Worm (Caenorhabditis elegans) whole organism, young adult: Measurements from ENCODE around the gene M05D6.9.

ENCODE experiments used
- B0035.1 ChIP-seq: sonication (generic microtip); optimal IDR thresholded peaks from 2 replicates; lab custom pipeline; 2016; ENCODE audit warnings: missing genetic modification characterization, mild to moderate bottlenecking, missing compliant biosample characterization, missing genotype, missing genetic modification reagents
- B0261.1 ChIP-seq: sonication (generic microtip); optimal IDR thresholded peaks from 2 replicates; lab custom pipeline; 2016; ENCODE audit warnings: mild to moderate bottlenecking, missing genetic modification characterization, moderate library complexity, missing compliant biosample characterization
- B0336.3 ChIP-seq: fragments of 200-800 bp; sonication (Bioruptor generic); IDR thresholded peaks from 2 replicates; pipeline ENCODE4 v1.3.6; 2022; ENCODE audit warnings: missing genetic modification characterization, missing compliant biosample characterization
- C17E4.6 ChIP-seq: fragments of 200-800 bp; sonication (Bioruptor generic); IDR thresholded peaks from 2 replicates; pipeline ENCODE4 v1.3.6; 2022; ENCODE audit warnings: missing genetic modification reagents, missing genetic modification characterization, missing compliant biosample characterization
- F23B12.7 ChIP-seq: sonication (generic microtip); optimal IDR thresholded peaks from 2 replicates; lab custom pipeline; 2017; ENCODE audit warnings: missing genetic modification characterization, mild to moderate bottlenecking, missing compliant biosample characterization, antibody characterized with exemption, moderate library complexity; ENCODE audit not compliant: insufficient read depth
- F55B11.4 ChIP-seq: sonication (generic microtip); optimal IDR thresholded peaks from 2 replicates; lab custom pipeline; 2016; ENCODE audit warnings: missing compliant biosample characterization, missing genetic modification characterization, borderline replicate concordance; ENCODE audit not compliant: insufficient read depth
- F57A8.1 ChIP-seq: fragments of 200-800 bp; sonication (Bioruptor generic); optimal IDR thresholded peaks from 2 replicates; lab custom pipeline; 2018; ENCODE audit warnings: mild to moderate bottlenecking, missing genetic modification characterization, moderate library complexity, missing compliant biosample characterization
- K12H6.12 ChIP-seq: fragments of 200-800 bp; sonication (Bioruptor generic); optimal IDR thresholded peaks from 2 replicates; lab custom pipeline; 2018; ENCODE audit warnings: mild to moderate bottlenecking, missing genetic modification characterization, missing compliant biosample characterization
- T26A5.8 ChIP-seq: sonication (generic microtip); optimal IDR thresholded peaks from 2 replicates; lab custom pipeline; 2016; ENCODE audit warnings: missing genetic modification characterization, missing compliant biosample characterization
- Y53G8AR.9 ChIP-seq: fragments of 200-800 bp; sonication (Bioruptor generic); conservative IDR thresholded peaks from 2 replicates; pipeline ENCODE4 v1.3.6; 2022; ENCODE audit warnings: missing genetic modification reagents, missing genetic modification characterization, missing compliant biosample characterization
- Y56A3A.18 ChIP-seq: fragments of 200-800 bp; sonication (Bioruptor generic); IDR thresholded peaks from 2 replicates; pipeline ENCODE4 v1.3.6; 2022; ENCODE audit warnings: missing genetic modification reagents, missing genetic modification characterization, missing compliant biosample characterization
- Y67H2A.10 ChIP-seq: fragments of 200-800 bp; sonication (Bioruptor generic); conservative IDR thresholded peaks from 2 replicates; pipeline ENCODE4 v1.3.6; 2022; ENCODE audit warnings: missing genetic modification reagents, missing genetic modification characterization, missing compliant biosample characterization
- Y95B8A.8 ChIP-seq: fragments of 200-800 bp; sonication (Bioruptor generic); IDR thresholded peaks from 2 replicates; pipeline ENCODE4 v1.3.6; 2022; ENCODE audit warnings: missing genetic modification reagents, missing genetic modification characterization, missing compliant biosample characterization
- ZK185.1 ChIP-seq: sonication (generic microtip); optimal IDR thresholded peaks from 2 replicates; lab custom pipeline; 2016; ENCODE audit warnings: mild to moderate bottlenecking, missing genetic modification characterization, missing compliant biosample characterization; ENCODE audit not compliant: poor library complexity, severe bottlenecking
- ama-1 ChIP-seq, 3 experiments: fragments of 150-350 bp in 1 of 3; sonication (generic microtip) in 2 of 3; optimal IDR thresholded peaks; 2 replicates each; lab custom pipeline; 2014 to 2018; ENCODE audit warnings: missing biosample characterization in 2 of 3, missing genetic modification characterization in 2 of 3, missing genetic modification reagents in 2 of 3
- aptf-3 ChIP-seq: fragments of 200-800 bp; sonication (Bioruptor generic); IDR thresholded peaks from 2 replicates; pipeline ENCODE4 v1.3.6; 2022; ENCODE audit warnings: missing genetic modification characterization, missing compliant biosample characterization
- bed-2 ChIP-seq: fragments of 200-800 bp; sonication (Bioruptor generic); IDR thresholded peaks from 2 replicates; pipeline ENCODE4 v1.3.6; 2022; ENCODE audit warnings: missing genetic modification reagents, missing genetic modification characterization, missing compliant biosample characterization
- ccch-3 ChIP-seq: fragments of 200-800 bp; sonication (Bioruptor generic); optimal IDR thresholded peaks from 2 replicates; lab custom pipeline; 2018; ENCODE audit warnings: mild to moderate bottlenecking, missing genetic modification characterization, missing compliant biosample characterization
- cebp-1 ChIP-seq, 2 experiments: fragments of 200-800 bp in 1 of 2; sonication (Bioruptor generic) in 1 of 2; sonication (generic microtip) in 1 of 2; IDR thresholded peaks in 1 of 2; optimal IDR thresholded peaks in 1 of 2; 2 replicates each; pipeline versions ENCODE4 v1.3.6 to Lab custom; 2017 to 2022; ENCODE audit warnings: missing compliant biosample characterization in 2 of 2, missing genetic modification characterization in 2 of 2, mild to moderate bottlenecking in 1 of 2, missing genetic modification reagents in 1 of 2, moderate library complexity in 1 of 2
- ceh-27 ChIP-seq: fragments of 200-800 bp; sonication (Bioruptor generic); optimal IDR thresholded peaks from 2 replicates; lab custom pipeline; 2018; ENCODE audit warnings: mild to moderate bottlenecking, missing genetic modification characterization, moderate library complexity, missing compliant biosample characterization
- ceh-58 ChIP-seq: fragments of 200-800 bp; sonication (Bioruptor generic); IDR thresholded peaks from 2 replicates; pipeline ENCODE4 v1.3.6; 2022; ENCODE audit warnings: missing genetic modification characterization, missing compliant biosample characterization
- hlh-12 ChIP-seq: sonication (generic microtip); optimal IDR thresholded peaks from 2 replicates; lab custom pipeline; 2016; ENCODE audit warnings: missing genetic modification characterization, missing compliant biosample characterization
- let-526 ChIP-seq: fragments of 200-800 bp; sonication (Bioruptor generic); IDR thresholded peaks from 2 replicates; pipeline ENCODE4 v1.3.6; 2022; ENCODE audit warnings: missing genetic modification reagents, missing genetic modification characterization, missing compliant biosample characterization
- lin-26 ChIP-seq: fragments of 200-800 bp; sonication (Bioruptor generic); IDR thresholded peaks from 2 replicates; pipeline ENCODE4 v1.3.6; 2022; ENCODE audit warnings: missing genetic modification reagents, missing genetic modification characterization, missing compliant biosample characterization
- lsl-1 ChIP-seq: fragments of 200-800 bp; sonication (Bioruptor generic); optimal IDR thresholded peaks from 2 replicates; lab custom pipeline; 2018; ENCODE audit warnings: mild to moderate bottlenecking, missing genetic modification characterization, moderate library complexity, missing compliant biosample characterization
- lsy-27 ChIP-seq: sonication (generic microtip); optimal IDR thresholded peaks from 2 replicates; lab custom pipeline; 2017; ENCODE audit warnings: missing genetic modification characterization, mild to moderate bottlenecking, missing compliant biosample characterization, antibody characterized with exemption, missing genotype, borderline replicate concordance; ENCODE audit not compliant: insufficient read depth
- madf-10 ChIP-seq: sonication (generic microtip); optimal IDR thresholded peaks from 2 replicates; lab custom pipeline; 2016; ENCODE audit warnings: mild to moderate bottlenecking, missing genetic modification characterization, missing compliant biosample characterization
- madf-3 ChIP-seq: fragments of 200-800 bp; sonication (Bioruptor generic); IDR thresholded peaks from 2 replicates; pipeline ENCODE4 v1.3.6; 2022; ENCODE audit warnings: missing genetic modification reagents, missing genetic modification characterization, missing compliant biosample characterization
- madf-6 ChIP-seq: fragments of 200-800 bp; sonication (Bioruptor generic); IDR thresholded peaks from 2 replicates; pipeline ENCODE4 v1.3.6; 2022; ENCODE audit warnings: missing genetic modification reagents, missing genetic modification characterization, missing compliant biosample characterization
- mcd-1 ChIP-seq: fragments of 200-800 bp; sonication (Bioruptor generic); IDR thresholded peaks from 2 replicates; pipeline ENCODE4 v1.3.6; 2022; ENCODE audit warnings: missing genetic modification reagents, missing genetic modification characterization, missing compliant biosample characterization
- nfya-2 ChIP-seq: fragments of 200-800 bp; sonication (Bioruptor generic); IDR thresholded peaks from 2 replicates; pipeline ENCODE4 v1.3.6; 2022; ENCODE audit warnings: missing genetic modification reagents, missing genetic modification characterization, missing compliant biosample characterization
- nhr-179 ChIP-seq: sonication (generic microtip); optimal IDR thresholded peaks from 2 replicates; lab custom pipeline; 2016; ENCODE audit warnings: mild to moderate bottlenecking, missing genetic modification characterization, missing compliant biosample characterization
- nhr-80 ChIP-seq: sonication (generic microtip); optimal IDR thresholded peaks from 2 replicates; lab custom pipeline; 2016; ENCODE audit warnings: missing genetic modification characterization, missing compliant biosample characterization
- nhr-90 ChIP-seq: sonication (generic microtip); optimal IDR thresholded peaks from 2 replicates; lab custom pipeline; 2016; ENCODE audit warnings: missing genotype, mild to moderate bottlenecking, missing genetic modification characterization, missing compliant biosample characterization
- pbrm-1 ChIP-seq: fragments of 200-800 bp; sonication (Bioruptor generic); IDR thresholded peaks from 2 replicates; pipeline ENCODE4 v1.3.6; 2022; ENCODE audit warnings: missing genetic modification reagents, missing genetic modification characterization, missing compliant biosample characterization
- pha-4 ChIP-seq: fragments of 150-350 bp; sonication (generic microtip); optimal IDR thresholded peaks from 2 replicates; lab custom pipeline; 2014; ENCODE audit warnings: missing biosample characterization, missing genetic modification reagents, missing genetic modification characterization
- rpc-1 ChIP-seq, 2 experiments: fragments of 150-350 bp in 1 of 2; sonication (generic microtip) in 1 of 2; optimal IDR thresholded peaks; 2 replicates each; lab custom pipeline; 2014 to 2018; ENCODE audit warnings: missing biosample characterization in 1 of 2, missing genetic modification characterization in 1 of 2, missing genetic modification reagents in 1 of 2, missing genotype in 1 of 2
- tbp1 ChIP-seq: fragments of 200-800 bp; sonication (Bioruptor generic); optimal IDR thresholded peaks from 2 replicates; lab custom pipeline; 2018; ENCODE audit warnings: mild to moderate bottlenecking, missing genetic modification characterization, missing compliant biosample characterization
- unc-130 ChIP-seq: sonication (generic microtip); optimal IDR thresholded peaks from 2 replicates; lab custom pipeline; 2016; ENCODE audit warnings: missing genetic modification reagents, missing genetic modification characterization, missing compliant biosample characterization
- zfh-2 ChIP-seq: fragments of 200-800 bp; sonication (Bioruptor generic); conservative IDR thresholded peaks from 2 replicates; pipeline ENCODE4 v1.3.6; 2022; ENCODE audit warnings: missing genetic modification reagents, missing genetic modification characterization, missing compliant biosample characterization
- ztf-28 ChIP-seq: fragments of 200-800 bp; sonication (Bioruptor generic); IDR thresholded peaks from 2 replicates; pipeline ENCODE4 v1.3.6; 2022; ENCODE audit warnings: missing genetic modification reagents, missing genetic modification characterization, missing compliant biosample characterization

Gene M05D6.9

DNA sequence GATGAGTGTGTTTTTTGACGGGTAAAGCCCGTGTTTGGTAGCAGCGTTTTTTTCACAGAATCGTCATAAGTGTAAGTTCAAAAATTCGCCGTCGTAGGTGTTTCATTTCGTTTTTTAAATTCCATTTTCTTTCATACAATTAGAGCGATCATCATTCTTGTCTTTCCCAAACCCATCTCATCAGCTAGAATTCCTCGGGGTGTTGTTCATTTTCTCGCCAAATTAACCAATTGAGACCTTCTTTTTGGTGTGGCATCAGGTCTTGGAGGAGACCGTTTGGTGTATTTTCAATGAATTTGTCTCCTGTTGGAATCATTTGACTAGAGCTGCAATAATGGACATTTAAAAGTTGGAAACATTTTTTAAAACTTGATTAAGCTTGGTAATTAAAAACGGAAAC, 21.2 kb upstream of the M05D6.9 start (continued):
- no peak for TF ChIP-seq B0261.1 (tag; lab: Kevin White, UChicago)
- no peak for TF ChIP-seq lin-26
- TF ChIP-seq B0035.1 (tag; lab: Kevin White, UChicago): no peak
- no peak for TF ChIP-seq ama-1 (optimal IDR thresholded peaks at IDR 0.05; lab: Kevin White, UChicago)
- no peak for TF ChIP-seq ama-1 (GFP tag; optimal IDR thresholded peaks at IDR 0.05; lab: Kevin White, UChicago)

DNA sequence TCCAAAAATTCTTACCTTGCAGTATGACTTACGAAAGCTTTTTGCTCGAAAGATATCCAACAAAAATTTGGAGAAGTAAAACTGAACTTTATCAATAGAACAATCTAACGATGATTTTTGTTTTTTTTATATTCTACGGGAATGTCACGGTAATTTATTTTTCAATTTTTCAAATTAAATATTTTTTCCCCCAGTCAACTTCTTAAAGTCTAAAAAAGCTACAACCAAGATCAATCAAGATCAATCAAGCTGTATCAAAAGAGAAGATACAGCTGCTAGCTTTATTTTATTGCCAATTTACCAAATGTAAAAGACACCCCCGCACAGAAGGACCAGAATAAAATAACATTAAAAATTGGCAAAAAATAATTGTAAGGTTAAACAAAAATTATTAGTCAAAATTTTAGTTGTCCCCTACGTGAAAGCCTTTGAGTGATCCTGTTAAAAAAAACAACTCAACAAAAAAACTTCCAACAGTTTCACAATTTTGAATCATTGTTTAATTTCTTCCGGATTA, 18.7 kb upstream of the M05D6.9 start, which contains the start of the genes M05D6.1 and M05D6.3:
M05D6.1 (minus strand) TSS at position 101 of the 517 bp plus-strand sequence.
M05D6.3 (plus strand) TSS at position 467 of the 517 bp plus-strand sequence.
- TF ChIP-seq K12H6.12 (tag; lab: Kevin White, UChicago) (no peak), rpc-1 (optimal IDR thresholded peaks at IDR 0.05; lab: Kevin White, UChicago) (no peak), rpc-1 (tag; optimal IDR thresholded peaks at IDR 0.05; lab: Kevin White, UChicago) (no peak), unc-130 (GFP tag; lab: Kevin White, UChicago) (no peak), pbrm-1 (GFP tag; lab: Robert Waterston, UW) (no peak), nfya-2 (GFP tag; lab: Robert Waterston, UW) (no peak), B0336.3 (GFP tag; lab: Robert Waterston, UW) (no peak), ztf-28 (GFP tag; lab: Robert Waterston, UW) (no peak), F23B12.7 (tag; lab: Kevin White, UChicago) (no peak), tbp1 (GFP tag; lab: Kevin White, UChicago) (no peak), Y67H2A.10 (GFP tag; lab: Robert Waterston, UW) (no peak), zfh-2 (no peak), F55B11.4 (tag; lab: Kevin White, UChicago) (no peak), nhr-80 (no peak)

DNA sequence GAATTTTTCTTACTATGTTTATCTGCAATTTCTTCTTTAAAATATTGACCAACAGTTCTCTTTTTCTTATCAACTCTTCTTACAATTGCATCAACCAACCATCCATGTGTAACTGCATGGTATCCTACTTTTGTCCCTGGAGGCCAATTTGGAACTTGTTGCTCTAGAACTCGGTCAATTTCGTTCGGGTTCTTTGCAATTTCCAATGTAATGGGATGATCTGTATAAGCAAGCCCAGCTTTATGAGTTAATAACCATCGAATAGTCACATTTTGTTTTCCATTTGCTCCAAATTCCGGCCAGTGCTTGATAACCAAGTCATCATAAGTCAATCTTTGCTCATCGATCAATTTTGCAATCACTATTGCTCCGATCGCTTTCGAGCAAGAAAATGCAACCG, 14.7 kb upstream of the M05D6.9 start:
- TF ChIP-seq Y53G8AR.9 (GFP tag; lab: Robert Waterston, UW): 0 out of 2 replicates have a peak, but pooled peaks have one; percentile 16
- 0 out of 2 replicates have a peak, but pooled peaks have one; percentile 67 for TF ChIP-seq ceh-58 (GFP tag; lab: Robert Waterston, UW)
- no peak for TF ChIP-seq nhr-90 (tag; lab: Kevin White, UChicago)
- TF ChIP-seq Y56A3A.18 (GFP tag; lab: Robert Waterston, UW): peak; percentile 8; the same call in 1 of the 2 replicates

DNA sequence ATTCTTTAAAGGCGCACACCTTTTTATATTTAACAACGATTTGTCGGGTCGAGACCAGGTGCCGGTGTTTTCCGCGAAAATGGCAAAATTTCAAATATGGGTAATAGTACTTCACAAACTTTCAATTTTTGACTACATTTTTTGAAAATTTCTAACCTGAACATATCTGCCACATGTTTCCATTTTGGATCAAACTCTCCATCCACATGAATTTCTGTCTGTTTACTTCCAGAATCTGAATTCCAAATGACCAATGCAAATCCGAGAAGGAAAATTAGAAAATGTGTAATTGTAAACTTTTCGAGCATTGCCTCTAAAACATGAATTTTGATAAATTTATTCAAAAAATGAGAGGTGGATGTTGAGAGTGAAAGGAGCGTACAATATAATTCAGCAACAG, 13.9 kb upstream of the M05D6.9 start, which contains the start of gene lact-4:
lact-4 (minus strand) TSS at position 313 of the 400 bp plus-strand sequence.
- TF ChIP-seq ccch-3 (GFP tag; lab: Kevin White, UChicago): no peak
- TF ChIP-seq ZK185.1 (tag; lab: Kevin White, UChicago): no peak
- 0 out of 2 replicates have a peak, but pooled peaks have one; percentile 31 for TF ChIP-seq Y56A3A.18 (GFP tag; lab: Robert Waterston, UW)
- no peak for TF ChIP-seq unc-130 (GFP tag; lab: Kevin White, UChicago)
- peak; percentile 41 for TF ChIP-seq lsl-1 (GFP tag; lab: Kevin White, UChicago)
- TF ChIP-seq nhr-179: no peak
- no peak for TF ChIP-seq bed-2 (GFP tag; lab: Robert Waterston, UW)
- no peak for TF ChIP-seq lsy-27 (tag; lab: Kevin White, UChicago)
- TF ChIP-seq ama-1 (optimal IDR thresholded peaks at IDR 0.05; lab: Kevin White, UChicago): peak; percentile 51
- TF ChIP-seq ama-1 (GFP tag; optimal IDR thresholded peaks at IDR 0.05; lab: Kevin White, UChicago): no peak
- TF ChIP-seq B0336.3 (GFP tag; lab: Robert Waterston, UW): no peak
- TF ChIP-seq let-526: no peak
- no peak for TF ChIP-seq pha-4
- no peak for TF ChIP-seq cebp-1 (GFP tag; IDR thresholded peaks at IDR 0.05; lab: Robert Waterston, UW)
- no peak for TF ChIP-seq cebp-1 (tag; optimal IDR thresholded peaks at IDR 0.05; lab: Kevin White, UChicago)
- TF ChIP-seq madf-3 (GFP tag; lab: Robert Waterston, UW): 0 out of 2 replicates have a peak, but pooled peaks have one; percentile 9
- no peak for TF ChIP-seq Y95B8A.8 (GFP tag; lab: Robert Waterston, UW)
- TF ChIP-seq F57A8.1 (GFP tag; lab: Kevin White, UChicago): no peak
- TF ChIP-seq hlh-12: no peak
- TF ChIP-seq mcd-1 (GFP tag; lab: Robert Waterston, UW): no peak
- TF ChIP-seq madf-10 (tag; lab: Kevin White, UChicago): no peak
- no peak for TF ChIP-seq T26A5.8 (tag; lab: Kevin White, UChicago)
- no peak for TF ChIP-seq aptf-3
- TF ChIP-seq madf-6: no peak; the same call in 1 of the 2 replicates
- no peak for TF ChIP-seq ceh-27 (GFP tag; lab: Kevin White, UChicago)
- no peak for TF ChIP-seq C17E4.6 (GFP tag; lab: Robert Waterston, UW)
